Worm (Caenorhabditis elegans) whole organism, L4/young adult: Measurements from ENCODE around the gene ZK1127.13.

ENCODE experiments used
- dao-5 ChIP-seq: sonication (generic microtip); optimal IDR thresholded peaks from 2 replicates; lab custom pipeline; 2016; ENCODE audit warnings: missing genotype, missing genetic modification characterization, moderate library complexity, missing compliant biosample characterization
- him-1 ChIP-seq: sonication (generic microtip); optimal IDR thresholded peaks from 2 replicates; lab custom pipeline; 2016; ENCODE audit warnings: missing genotype, missing genetic modification reagents, missing genetic modification characterization, missing compliant biosample characterization

- TF ChIP-seq dao-5 (tag; lab: Kevin White, UChicago) (no peak), him-1 (no peak)
Measured at ce11 chrII:7051778-7052177, 1.3 kb upstream of the ZK1127.13 start, which contains the start of gene ZK1127.12.
